Fruit fly (Drosophila melanogaster) S2 (cell line): ENCODE data around the gene CG42789.

Experiments used
- CG8478 ChIP-seq: fragments of >200 bp; optimal IDR thresholded peaks from 2 replicates; lab custom pipeline; 2018
- CTCF ChIP-seq, 2 experiments: fragments of >200 bp; optimal IDR thresholded peaks; 2 replicates each; lab custom pipeline; 2018

CG42789 gene

DNA sequence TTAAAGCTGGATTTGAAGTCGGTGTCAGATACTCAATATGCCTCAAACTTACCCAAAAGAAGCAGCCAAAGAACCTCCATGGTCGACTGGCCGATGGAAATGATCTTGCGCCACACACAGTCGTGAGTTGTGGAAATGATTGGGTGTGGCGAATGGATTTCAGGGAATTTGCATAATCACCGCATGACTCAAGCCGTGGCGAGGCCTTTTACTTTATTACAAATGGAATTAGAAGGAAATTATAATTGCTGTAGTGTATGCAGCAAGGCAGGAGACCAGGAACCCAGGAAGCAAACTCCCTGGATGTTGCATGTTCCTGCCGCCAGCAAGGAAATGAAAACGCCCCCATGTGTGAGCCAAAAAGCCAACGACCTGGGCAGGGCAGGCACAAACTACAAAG is at the start of gene CG42789:
Gene CG42789, minus strand, starts transcription at position 101 of the 400 bp plus-strand sequence.
- no peak for TF ChIP-seq CG8478 (lab: Kevin White, UChicago)
- no peak for TF ChIP-seq CTCF (optimal IDR thresholded peaks at IDR 0.05; lab: Kevin White, UChicago)

DNA sequence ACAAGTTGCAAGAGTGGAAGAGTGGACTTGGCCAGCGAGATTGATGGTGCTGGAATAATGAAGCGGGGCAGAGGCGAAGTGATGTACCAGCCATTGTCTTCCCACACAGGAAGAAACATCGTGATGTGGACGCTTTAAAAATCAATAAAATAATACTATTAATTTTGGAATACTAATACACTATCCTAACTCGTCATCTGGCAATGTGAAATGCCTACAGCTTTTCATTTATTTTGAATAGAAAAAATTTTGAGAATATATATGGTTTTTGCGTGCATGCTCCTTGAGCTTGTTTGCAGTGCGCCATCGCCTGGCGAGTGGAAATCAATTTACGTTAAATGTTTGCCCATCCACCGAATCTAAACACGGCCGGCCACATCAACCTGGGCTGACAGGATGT is 47.9 kb upstream of the CG42789 start:
- no peak for TF ChIP-seq CTCF (optimal IDR thresholded peaks at IDR 0.05; lab: Kevin White, UChicago)
- no peak for TF ChIP-seq CG8478 (lab: Kevin White, UChicago)

DNA sequence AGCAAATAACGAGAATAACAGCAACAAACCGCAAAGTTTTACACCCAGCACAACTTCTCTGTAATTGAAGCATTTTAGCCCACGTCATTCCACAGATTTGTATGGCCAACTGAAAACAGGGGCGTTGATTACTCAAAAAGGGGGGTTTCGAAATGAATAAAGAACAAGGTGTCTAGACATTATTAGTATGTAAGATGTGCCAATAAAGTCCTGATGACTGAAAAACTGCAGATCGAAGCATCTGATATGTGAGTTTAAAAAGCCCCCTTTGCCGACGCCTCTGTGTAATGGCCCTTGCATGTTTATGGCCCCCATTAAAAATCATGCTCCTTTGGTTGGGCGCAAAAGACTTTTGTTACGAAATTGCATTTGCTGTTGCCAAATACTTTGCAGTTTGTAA is 37.1 kb upstream of the CG42789 start:
- TF ChIP-seq CTCF (optimal IDR thresholded peaks at IDR 0.05; lab: Kevin White, UChicago) (no peak), CG8478 (lab: Kevin White, UChicago) (no peak)

DNA sequence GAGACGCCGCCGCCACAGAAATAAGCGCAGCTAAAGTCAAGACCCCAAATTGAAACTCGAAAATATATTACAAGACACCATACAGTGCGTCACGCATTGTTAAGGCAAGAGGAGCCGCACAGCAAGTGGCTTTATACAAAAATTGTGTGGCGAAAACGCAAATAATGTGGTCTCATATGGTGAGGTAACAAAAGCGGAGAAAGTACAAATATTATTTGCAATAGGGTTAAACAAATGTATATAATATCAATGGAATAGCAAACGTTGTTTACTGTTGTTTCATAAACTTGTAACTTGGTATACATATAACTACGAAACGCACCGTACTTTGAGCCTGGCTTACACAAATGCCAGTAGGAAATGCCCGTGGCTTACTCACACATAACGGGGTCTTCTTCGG is 20.8 kb upstream of the CG42789 start:
- no peak for TF ChIP-seq CTCF (optimal IDR thresholded peaks at IDR 0.05; lab: Kevin White, UChicago)
- no peak for TF ChIP-seq CG8478 (lab: Kevin White, UChicago)

DNA sequence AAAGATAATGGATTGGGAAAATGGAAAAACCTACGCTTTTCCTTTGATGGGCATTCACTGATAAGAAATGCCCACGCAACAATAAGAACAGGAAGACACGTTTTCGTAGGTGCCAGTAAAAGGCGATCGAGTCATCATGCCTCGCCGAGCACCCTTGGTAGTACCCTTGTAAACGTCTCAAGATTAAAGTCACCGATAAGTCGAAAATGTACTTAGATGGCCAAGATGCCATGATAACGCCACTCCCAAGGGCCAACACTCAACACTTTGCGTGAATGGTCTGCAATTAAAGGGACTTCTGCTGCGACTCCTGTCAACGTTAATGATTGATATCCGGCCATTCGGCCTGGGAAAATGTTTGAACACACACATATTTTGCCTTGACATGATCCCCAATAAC is 19.1 kb upstream of the CG42789 start:
- TF ChIP-seq CTCF (optimal IDR thresholded peaks at IDR 0.05; lab: Kevin White, UChicago) (no peak), CG8478 (lab: Kevin White, UChicago) (no peak)

DNA sequence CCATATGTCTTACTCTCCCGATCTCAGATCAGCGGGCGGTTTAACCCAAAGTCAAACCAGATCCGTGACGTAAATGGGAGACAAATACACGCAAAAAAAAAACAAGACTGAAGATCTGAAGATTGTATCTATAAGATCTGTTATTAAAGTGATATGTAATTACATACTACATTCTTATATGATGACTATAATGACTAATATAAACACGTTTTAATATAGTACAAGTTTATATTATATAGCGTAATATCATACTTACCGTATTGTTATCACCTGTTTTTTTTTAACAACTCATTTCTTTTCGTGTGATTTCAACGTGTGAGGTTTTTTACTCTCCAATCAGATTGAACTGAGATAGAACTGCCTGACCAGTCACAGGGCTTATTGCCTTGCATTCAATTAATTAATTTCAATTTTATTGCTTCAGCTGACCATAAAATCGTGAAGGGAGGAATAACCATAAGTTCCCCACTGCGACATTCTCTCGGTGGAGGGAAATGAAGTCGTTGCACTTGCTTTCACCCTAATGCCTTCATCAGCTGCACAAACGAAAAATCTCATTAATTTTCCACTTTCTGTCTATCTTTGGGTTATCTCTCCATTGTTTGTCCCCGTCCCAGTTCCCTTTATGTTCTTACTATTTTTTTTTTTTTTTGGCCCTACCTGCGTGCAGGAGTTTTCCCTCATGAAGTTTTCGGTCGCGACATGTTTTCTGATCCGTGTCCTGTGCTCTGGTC is 17.6 kb upstream of the CG42789 start:
- TF ChIP-seq CG8478 (lab: Kevin White, UChicago) (no peak), CTCF (optimal IDR thresholded peaks at IDR 0.05; lab: Kevin White, UChicago) (no peak)

DNA sequence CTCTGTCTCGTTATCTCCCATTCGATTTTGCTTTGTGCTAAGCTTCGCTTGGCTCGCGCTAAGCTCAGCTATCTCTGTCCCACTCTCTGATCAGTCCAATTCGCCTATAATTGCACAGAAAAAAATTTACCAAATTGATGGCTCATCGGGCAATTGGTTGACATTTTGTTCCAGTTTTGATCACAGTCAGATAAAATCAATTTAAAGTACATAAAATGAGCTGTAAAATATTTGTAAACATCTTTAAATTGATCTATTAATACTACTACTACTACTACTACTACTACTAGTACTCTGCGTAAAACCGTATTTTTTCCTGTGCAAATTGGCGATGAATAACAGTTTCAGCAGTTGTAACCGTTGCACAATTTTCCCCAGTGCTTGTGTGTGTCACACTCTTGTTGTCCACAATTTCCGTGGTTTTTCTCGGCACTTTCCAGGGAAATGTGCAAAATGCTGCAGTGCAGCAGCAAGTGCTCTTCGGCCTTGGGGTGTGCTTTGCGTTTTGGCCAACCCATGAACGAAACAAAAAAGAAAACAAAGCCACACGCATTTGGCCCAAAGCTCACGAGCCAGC is 15.6 kb upstream of the CG42789 start:
- TF ChIP-seq CG8478 (lab: Kevin White, UChicago) (no peak), CTCF (optimal IDR thresholded peaks at IDR 0.05; lab: Kevin White, UChicago) (no peak)

DNA sequence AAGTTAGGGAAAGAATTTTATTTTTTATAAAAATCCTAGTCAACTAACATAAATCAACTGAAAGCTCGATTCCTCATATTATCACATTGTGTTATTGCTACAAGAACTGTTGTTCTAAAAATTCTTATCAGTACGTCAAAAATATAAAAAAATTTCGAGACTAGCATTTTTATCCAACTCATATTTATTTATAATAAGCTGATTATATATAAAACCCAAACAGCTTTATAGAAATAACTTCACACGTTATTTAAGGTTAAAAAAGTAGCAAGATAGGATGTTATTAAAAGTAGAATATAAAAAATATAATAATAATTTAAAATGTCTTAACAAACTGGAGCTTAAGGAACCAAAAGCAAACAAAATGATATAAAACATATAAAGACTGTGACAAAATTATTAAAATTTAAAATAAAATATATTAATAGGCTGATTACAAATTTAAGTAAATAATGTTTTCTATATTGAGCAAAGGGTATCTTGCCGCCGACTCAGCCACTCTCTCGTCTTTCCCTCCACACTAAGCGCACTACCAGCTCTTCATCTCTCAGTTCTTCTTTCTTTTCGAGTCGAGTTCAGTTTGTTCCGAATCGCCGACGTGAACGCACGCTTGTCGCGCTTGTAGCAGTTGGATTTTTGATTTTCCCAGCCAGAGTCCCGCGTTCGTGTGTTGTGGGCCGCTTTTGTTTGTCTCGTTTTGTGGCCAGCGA is 14.6 kb upstream of the CG42789 start, which contains the start of gene Tl:
Gene Tl, plus strand, starts transcription at position 573 of the 710 bp plus-strand sequence.
- TF ChIP-seq CTCF (optimal IDR thresholded peaks at IDR 0.05; lab: Kevin White, UChicago) (no peak), CG8478 (lab: Kevin White, UChicago) (no peak)

DNA sequence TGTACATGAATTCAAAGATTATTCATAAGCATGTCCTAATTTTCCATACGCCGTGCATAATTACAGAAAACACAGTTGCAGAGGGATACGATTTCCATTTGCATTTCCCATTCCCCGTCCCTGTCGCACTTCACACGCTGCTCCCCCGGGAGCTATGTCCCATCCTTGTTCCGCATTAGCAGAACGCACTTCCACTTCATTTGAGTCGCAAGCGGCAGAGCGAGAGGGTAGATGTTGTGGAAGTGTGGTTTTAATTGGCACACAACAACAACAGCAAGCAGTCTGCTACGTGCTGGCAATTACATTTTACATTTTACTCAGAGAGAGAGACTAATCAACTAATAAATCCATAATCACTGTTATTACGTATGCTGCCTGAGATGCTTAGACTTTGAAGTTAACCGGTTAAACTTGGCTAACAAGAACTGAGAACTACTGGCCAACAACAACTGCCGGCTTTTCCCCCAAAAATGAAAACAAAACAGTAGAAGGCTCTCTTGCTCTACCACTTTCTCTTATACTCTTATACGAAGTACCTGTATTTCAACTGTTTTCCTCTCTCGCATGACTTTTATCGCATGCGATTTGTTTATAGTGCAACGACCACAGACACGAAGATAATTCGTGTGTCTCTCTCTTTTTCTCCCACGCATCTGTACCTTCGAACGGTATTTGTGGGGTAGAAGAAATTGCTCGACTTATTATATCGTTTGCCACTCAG is 13.9 kb upstream of the CG42789 start:
- no peak for TF ChIP-seq CTCF (optimal IDR thresholded peaks at IDR 0.05; lab: Kevin White, UChicago)
- no peak for TF ChIP-seq CG8478 (lab: Kevin White, UChicago)

DNA sequence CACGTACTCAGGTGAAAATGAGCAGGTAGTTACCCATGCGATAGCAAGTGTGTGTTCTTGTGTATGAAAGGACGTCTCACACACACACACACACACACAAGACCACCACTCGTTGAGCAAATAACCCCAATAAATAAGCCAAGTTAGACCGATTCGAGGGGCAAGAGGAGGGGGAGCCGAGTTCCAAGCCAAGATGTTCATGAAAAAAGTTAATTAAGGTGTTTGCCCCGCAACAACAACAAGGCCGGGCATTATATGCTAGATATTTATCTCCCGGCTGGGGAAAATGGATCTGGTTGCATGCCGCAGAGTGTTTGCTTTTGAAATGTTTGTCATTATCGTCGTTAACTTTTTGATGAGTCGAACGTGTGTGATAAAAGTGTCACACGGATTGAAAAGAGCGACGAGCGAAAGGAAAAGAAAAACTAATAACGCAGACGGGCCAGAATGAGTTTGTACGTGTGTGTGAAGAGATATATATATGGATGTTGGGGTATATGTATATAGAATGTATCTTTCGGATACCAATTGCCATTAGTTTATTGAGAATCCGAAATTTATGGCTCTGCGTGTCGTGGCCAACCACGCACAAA is 12.6 kb upstream of the CG42789 start:
- TF ChIP-seq CG8478 (lab: Kevin White, UChicago) (no peak), CTCF (optimal IDR thresholded peaks at IDR 0.05; lab: Kevin White, UChicago) (no peak)

DNA sequence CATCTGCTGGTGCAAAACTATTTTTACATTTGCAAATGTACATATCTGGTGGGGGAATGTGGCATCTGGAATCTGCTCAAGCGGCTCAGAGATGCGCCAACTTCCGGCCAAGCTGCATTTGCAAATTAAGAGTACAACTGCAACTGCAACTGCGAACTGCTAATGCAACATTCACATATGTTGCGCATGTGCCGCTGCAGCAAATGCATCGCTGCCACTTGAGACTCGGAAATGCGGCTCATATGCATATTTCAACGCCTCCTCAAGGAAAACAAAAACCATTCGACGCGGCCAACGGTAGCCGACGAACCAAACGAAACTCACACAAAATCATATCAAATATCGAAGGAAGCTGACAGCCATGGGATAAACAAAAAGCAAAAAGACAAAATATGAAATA is 11.4 kb upstream of the CG42789 start:
- TF ChIP-seq CG8478 (lab: Kevin White, UChicago) (no peak), CTCF (optimal IDR thresholded peaks at IDR 0.05; lab: Kevin White, UChicago) (no peak)

DNA sequence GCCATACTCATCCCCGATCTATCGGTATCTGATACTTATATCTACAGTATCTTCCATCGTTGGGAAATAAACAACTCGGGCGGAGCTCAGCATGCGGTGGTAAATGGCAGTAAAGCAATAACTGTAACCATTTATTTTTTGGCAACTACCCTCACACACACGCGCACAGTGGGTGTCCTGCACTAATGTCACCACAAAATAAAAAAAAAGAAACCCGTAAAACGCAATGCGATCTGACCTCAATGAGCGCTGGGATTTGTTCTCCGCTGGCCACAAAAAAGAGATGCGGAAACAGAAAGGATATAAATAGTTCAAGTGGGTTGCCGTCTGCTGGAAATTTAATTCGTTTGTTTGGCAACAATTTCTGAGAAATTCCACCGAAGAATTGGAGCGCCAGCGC is 7.8 kb upstream of the CG42789 start:
- TF ChIP-seq CG8478 (lab: Kevin White, UChicago) = no peak

DNA sequence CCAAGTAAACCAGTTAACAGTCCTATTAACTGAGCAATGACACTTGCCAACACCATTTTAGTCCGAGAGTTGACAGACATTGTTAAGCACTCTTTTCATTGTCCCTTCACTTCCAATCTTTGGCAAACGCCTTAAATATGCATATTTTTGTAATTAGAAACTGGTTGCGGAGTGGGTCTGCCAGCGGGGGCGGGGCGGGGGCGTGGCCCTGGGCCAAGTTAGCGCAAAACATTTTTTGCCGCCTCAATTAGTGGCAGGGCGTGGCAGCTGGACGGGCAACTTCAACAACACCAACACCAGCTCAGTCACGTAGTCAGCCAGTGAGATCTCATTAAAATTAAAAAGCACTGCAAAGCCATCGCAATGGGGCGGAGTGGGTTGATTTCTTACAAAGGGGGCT is 22.3 kb downstream of the CG42789 start:
- TF ChIP-seq CTCF (optimal IDR thresholded peaks at IDR 0.05; lab: Kevin White, UChicago) = no peak
- no peak for TF ChIP-seq CG8478 (lab: Kevin White, UChicago)

DNA sequence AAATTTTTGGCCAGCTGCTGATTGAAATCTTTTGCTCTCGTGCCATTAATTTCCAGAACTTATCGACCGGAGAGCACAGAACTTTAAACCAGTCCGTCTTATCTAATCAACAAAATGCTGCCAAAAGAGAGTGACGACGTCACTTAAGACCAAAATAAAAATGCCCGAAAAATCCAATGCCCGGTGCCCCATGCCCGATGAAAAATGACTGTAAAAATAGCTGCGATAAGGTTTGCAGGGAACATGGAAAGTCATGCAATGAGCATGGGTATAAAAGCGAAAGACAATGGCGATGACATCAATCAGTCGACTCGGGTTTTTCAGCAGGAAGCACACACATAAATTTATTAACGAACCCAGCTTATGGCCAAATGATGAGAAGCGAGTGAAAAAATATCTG is 46.7 kb downstream of the CG42789 start, which contains the start of gene CG14247:
Gene CG14247, plus strand, starts transcription at position 301 of the 400 bp plus-strand sequence.
- no peak for TF ChIP-seq CTCF (optimal IDR thresholded peaks at IDR 0.05; lab: Kevin White, UChicago)
- no peak for TF ChIP-seq CG8478 (lab: Kevin White, UChicago)
